Fruit fly (Drosophila melanogaster): ENCODE results near the gene CG33128.

- no peak for TF ChIP-seq EcR (GFP tag; optimal IDR thresholded peaks at IDR 0.05)
- TF ChIP-seq Ets98B (GFP tag; IDR thresholded peaks at IDR 0.05) = no peak
- no peak for TF ChIP-seq Snoo (tag; optimal IDR thresholded peaks at IDR 0.05)
- no peak for TF ChIP-seq CG15710 (tag; optimal IDR thresholded peaks at IDR 0.05)
- TF ChIP-seq D1 (tag; optimal IDR thresholded peaks at IDR 0.05) = no peak
- TF ChIP-seq CG17806 (tag; optimal IDR thresholded peaks at IDR 0.05) = no peak
- no peak for TF ChIP-seq gl (tag; optimal IDR thresholded peaks at IDR 0.05)
- no peak for TF ChIP-seq CG4496 (GFP tag; IDR thresholded peaks at IDR 0.05)
- no peak for TF ChIP-seq CG34367 (tag; optimal IDR thresholded peaks at IDR 0.05)
- no peak for TF ChIP-seq CG13204 (GFP tag; optimal IDR thresholded peaks at IDR 0.05)
- TF ChIP-seq Pif1A (GFP tag; optimal IDR thresholded peaks at IDR 0.05) = no peak
- TF ChIP-seq CG10348 (GFP tag; IDR thresholded peaks at IDR 0.05) = no peak
- no peak for TF ChIP-seq CG8301 (tag; optimal IDR thresholded peaks at IDR 0.05)
- no peak for TF ChIP-seq Pif1B (GFP tag; optimal IDR thresholded peaks at IDR 0.05)
Observed at dm6 chr2L:1509748-1510147, 15.9 kb downstream of the CG33128 start.

Data from whole organism, pupa.